Worm (Caenorhabditis elegans): ENCODE results near the gene F22E5.17.
"Not testable (repeated sequence)": the region's sequence is repeated elsewhere in the genome, so short reads cannot be mapped to it uniquely, and the experiment has no call there.

F22E5.17 gene

ce11 chrII:2659364-2659763 is 18.5 kb upstream of the F22E5.17 start, which contains the start of gene gcy-21:
Gene gcy-21 (plus strand): TSS chrII:2659664.
- no peak for TF ChIP-seq mef-2 (tag; optimal IDR thresholded peaks at IDR 0.05)
- TF ChIP-seq efl-1 (optimal IDR thresholded peaks at IDR 0.05): no peak
- peak in 1 of 2 experiments; percentile 13 for TF ChIP-seq efl-1 (GFP tag; optimal IDR thresholded peaks at IDR 0.05 in 1 of 2)
- peak; percentile 7 for TF ChIP-seq fkh-8 (tag; optimal IDR thresholded peaks at IDR 0.05)

ce11 chrII:2665081-2665480 is 12.8 kb upstream of the F22E5.17 start, which contains the start of gene F22E5.2:
Gene F22E5.2 (plus strand): TSS chrII:2665381.
- not testable (repeated sequence) for TF ChIP-seq C34B4.2 (tag; optimal IDR thresholded peaks at IDR 0.05); mab-9 (GFP tag; IDR thresholded peaks at IDR 0.05); nhr-12 (tag; optimal IDR thresholded peaks at IDR 0.05)

ce11 chrII:2665606-2666005 is 12.2 kb upstream of the F22E5.17 start, which contains the start of gene F22E5.22:
Gene F22E5.22 (plus strand): TSS chrII:2665906.
- TF ChIP-seq lin-39 (tag; optimal IDR thresholded peaks at IDR 0.05): no peak
- TF ChIP-seq ceh-88 (GFP tag; IDR thresholded peaks at IDR 0.05): no peak
- TF ChIP-seq snu-23 (GFP tag; optimal IDR thresholded peaks at IDR 0.05): no peak
- no peak for TF ChIP-seq nhr-19 (GFP tag; conservative IDR thresholded peaks at IDR 0.05)
- TF ChIP-seq nhr-237 (tag; optimal IDR thresholded peaks at IDR 0.05): no peak
- no peak for TF ChIP-seq egl-13 (tag; optimal IDR thresholded peaks at IDR 0.05)

- TF ChIP-seq egl-27 (tag; optimal IDR thresholded peaks at IDR 0.05); dpl-1 (GFP tag; optimal IDR thresholded peaks at IDR 0.05); lsy-2 (tag; optimal IDR thresholded peaks at IDR 0.05): not testable (repeated sequence)
Measured at ce11 chrII:2672320-2672719, 5.5 kb upstream of the F22E5.17 start, which contains the start of gene sri-57. Gene sri-57 (minus strand): TSS chrII:2672420.

- TF ChIP-seq blmp-1 (tag; optimal IDR thresholded peaks at IDR 0.05); lin-13 (GFP tag; optimal IDR thresholded peaks at IDR 0.05); unc-62 (GFP tag; optimal IDR thresholded peaks at IDR 0.05): not testable (repeated sequence)
Measured at ce11 chrII:2673534-2673933, 4.3 kb upstream of the F22E5.17 start, which contains the start of the genes F22E5.20 and F22E5.1. Gene F22E5.20 (minus strand): TSS chrII:2673634. Gene F22E5.1 (plus strand): TSS chrII:2673775.

ce11 chrII:2681118-2681517 is 3.3 kb downstream of the F22E5.17 start, which contains the start of gene F34D6.1:
Gene F34D6.1 (minus strand): TSS chrII:2681218.
- TF ChIP-seq rnt-1 (tag; optimal IDR thresholded peaks at IDR 0.05) (no peak), C34B4.2 (tag; optimal IDR thresholded peaks at IDR 0.05) (no peak), nhr-77 (tag; optimal IDR thresholded peaks at IDR 0.05) (no peak), tlp-1 (tag; optimal IDR thresholded peaks at IDR 0.05) (no peak), mef-2 (tag; optimal IDR thresholded peaks at IDR 0.05) (no peak), pqm-1 (tag; optimal IDR thresholded peaks at IDR 0.05) (no peak), nhr-85 (tag) (no peak), alr-1 (tag; optimal IDR thresholded peaks at IDR 0.05; ENCODE audit: borderline replicate concordance) (no peak)

DNA sequence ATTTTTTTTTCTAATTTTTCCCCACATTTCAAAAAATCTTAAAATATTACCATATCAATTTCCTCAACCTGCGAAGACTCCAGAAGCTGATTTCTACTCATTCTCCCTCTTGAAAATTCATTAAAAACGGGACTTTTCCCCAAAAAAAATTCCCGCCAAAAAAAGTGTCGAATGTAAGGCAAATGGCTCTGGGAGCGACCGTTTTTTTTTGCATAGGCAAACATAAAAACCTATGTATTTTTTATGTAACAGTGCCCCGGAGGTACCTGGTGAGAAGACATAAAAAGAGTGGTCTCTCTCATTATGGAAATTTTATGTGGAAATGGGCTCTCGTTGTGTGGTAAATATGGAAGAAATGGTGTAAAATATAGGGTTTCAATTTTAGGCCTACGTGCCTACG is 6.4 kb downstream of the F22E5.17 start, which contains the start of gene ceh-87:
TSS of gene ceh-87 (minus strand) at position 101 of the 400 bp plus-strand sequence.
- no peak for TF ChIP-seq nhr-12 (tag; optimal IDR thresholded peaks at IDR 0.05)
- TF ChIP-seq unc-62 (GFP tag; optimal IDR thresholded peaks at IDR 0.05): no peak
- TF ChIP-seq dsc-1 (tag; optimal IDR thresholded peaks at IDR 0.05): no peak
- no peak for TF ChIP-seq sox-4 (tag; optimal IDR thresholded peaks at IDR 0.05)
- no peak for TF ChIP-seq skn-1 (tag; optimal IDR thresholded peaks at IDR 0.05)
- no peak for TF ChIP-seq mdl-1 (tag; optimal IDR thresholded peaks at IDR 0.05)
- TF ChIP-seq nhr-47 (tag; optimal IDR thresholded peaks at IDR 0.05): no peak

Measured in whole organism, L1 larva.